Worm (Caenorhabditis elegans): ENCODE measurements around the gene ZC13.1.

ZC13.1 gene

DNA sequence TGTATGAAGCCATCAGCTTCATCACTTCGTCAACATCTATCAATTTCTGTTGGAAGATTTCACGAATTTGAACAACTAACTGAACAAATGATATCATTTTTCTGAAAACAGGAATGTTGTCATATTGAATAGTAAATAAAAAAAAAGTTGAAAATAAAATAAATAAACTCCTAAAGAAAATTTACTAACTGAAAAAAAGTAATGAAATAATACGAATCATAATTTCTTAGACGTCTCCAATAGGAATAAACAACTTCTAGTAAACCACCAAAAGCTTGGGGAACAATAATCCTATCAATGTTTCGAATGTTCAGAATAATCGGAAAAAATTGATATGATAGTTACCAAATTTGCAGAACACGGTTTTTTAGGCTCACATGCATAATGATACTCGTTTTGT lies 13.6 kb upstream of the ZC13.1 start, which contains the start of gene cdo-1:
Gene cdo-1, minus strand, starts transcription at position 101 of the 400 bp plus-strand sequence.
- no peak for TF ChIP-seq lin-15B (tag; optimal IDR thresholded peaks at IDR 0.05)
- no peak for TF ChIP-seq unc-39 (tag; optimal IDR thresholded peaks at IDR 0.05)
- no peak for TF ChIP-seq snpc-4 (tag; optimal IDR thresholded peaks at IDR 0.05)
- no peak for TF ChIP-seq lin-39 (tag; optimal IDR thresholded peaks at IDR 0.05)
- no peak for TF ChIP-seq ceh-82 (tag; optimal IDR thresholded peaks at IDR 0.05)
- no peak for TF ChIP-seq mdl-1 (tag; optimal IDR thresholded peaks at IDR 0.05)
- TF ChIP-seq R02D3.7 (tag; optimal IDR thresholded peaks at IDR 0.05) = no peak
- no peak for TF ChIP-seq elt-1 (tag; optimal IDR thresholded peaks at IDR 0.05)
- no peak for TF ChIP-seq pha-4 (tag; optimal IDR thresholded peaks at IDR 0.05)

DNA sequence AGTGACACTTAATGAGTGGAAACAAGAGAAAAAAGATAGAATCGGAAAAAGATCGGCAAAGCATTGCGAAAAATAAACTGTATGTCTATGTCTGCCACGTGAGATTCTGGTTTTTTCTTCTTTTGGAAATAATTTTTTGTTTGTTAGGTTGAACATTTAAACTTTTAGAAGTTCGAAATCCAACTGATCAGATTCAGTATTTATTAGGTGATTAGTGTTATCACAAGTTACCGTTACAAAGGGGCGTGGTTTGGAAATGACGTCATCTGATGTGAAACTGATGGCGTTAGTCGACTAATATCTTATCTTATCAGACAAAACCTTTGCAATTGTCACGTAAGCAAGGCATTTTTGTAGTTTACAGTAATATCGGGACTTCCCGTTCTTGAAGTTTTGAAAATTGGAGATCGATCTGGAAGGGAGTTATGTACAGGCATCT lies 12.7 kb upstream of the ZC13.1 start:
- TF ChIP-seq unc-62 (GFP tag; optimal IDR thresholded peaks at IDR 0.05) (no peak), ceh-16 (tag; optimal IDR thresholded peaks at IDR 0.05) (no peak), daf-12 (tag; optimal IDR thresholded peaks at IDR 0.05) (no peak), ztf-4 (tag; optimal IDR thresholded peaks at IDR 0.05) (peak; percentile 59), eor-1 (tag; optimal IDR thresholded peaks at IDR 0.05) (no peak), jun-1 (tag; optimal IDR thresholded peaks at IDR 0.05) (peak; percentile 71), fkh-2 (tag; optimal IDR thresholded peaks at IDR 0.05) (no peak), ztf-11 (tag; optimal IDR thresholded peaks at IDR 0.05) (no peak), ceh-9 (tag; optimal IDR thresholded peaks at IDR 0.05) (no peak), snpc-4 (tag; optimal IDR thresholded peaks at IDR 0.05) (no peak), nhr-76 (tag; optimal IDR thresholded peaks at IDR 0.05) (no peak), nhr-77 (tag; optimal IDR thresholded peaks at IDR 0.05) (no peak), nhr-12 (tag; optimal IDR thresholded peaks at IDR 0.05) (no peak), egl-27 (tag; optimal IDR thresholded peaks at IDR 0.05) (no peak), elt-2 (tag; optimal IDR thresholded peaks at IDR 0.05) (no peak), nhr-11 (tag; optimal IDR thresholded peaks at IDR 0.05) (no peak), mdl-1 (tag; optimal IDR thresholded peaks at IDR 0.05) (peak; percentile 69), ZK546.5 (tag; optimal IDR thresholded peaks at IDR 0.05) (no peak), sea-2 (GFP tag; optimal IDR thresholded peaks at IDR 0.05) (no peak), nhr-25 (tag; optimal IDR thresholded peaks at IDR 0.05) (peak; percentile 90), aly-2 (tag; optimal IDR thresholded peaks at IDR 0.05) (no peak), ceh-28 (tag; optimal IDR thresholded peaks at IDR 0.05) (peak; percentile 10), nhr-23 (tag; optimal IDR thresholded peaks at IDR 0.05) (peak; percentile 92), nhr-43 (tag; optimal IDR thresholded peaks at IDR 0.05; ENCODE audit: poor library complexity, severe bottlenecking) (peak; percentile 91), lin-39 (tag; optimal IDR thresholded peaks at IDR 0.05) (no peak), nfya-1 (tag; optimal IDR thresholded peaks at IDR 0.05; ENCODE audit: insufficient read depth) (peak; percentile 29), tbx-2 (tag; optimal IDR thresholded peaks at IDR 0.05) (peak; percentile 45), pha-4 (tag; optimal IDR thresholded peaks at IDR 0.05) (no peak), ama-1 (optimal IDR thresholded peaks at IDR 0.05) (peak; percentile 24), hmg-11 (tag; optimal IDR thresholded peaks at IDR 0.05) (no peak), pqm-1 (tag; optimal IDR thresholded peaks at IDR 0.05) (no peak), ceh-82 (tag; optimal IDR thresholded peaks at IDR 0.05) (no peak), elt-3 (tag; optimal IDR thresholded peaks at IDR 0.05) (peak; percentile 48 to 94 (median 70)), lsy-12 (tag; optimal IDR thresholded peaks at IDR 0.05) (peak; percentile 39), zag-1 (tag; optimal IDR thresholded peaks at IDR 0.05) (no peak)

DNA sequence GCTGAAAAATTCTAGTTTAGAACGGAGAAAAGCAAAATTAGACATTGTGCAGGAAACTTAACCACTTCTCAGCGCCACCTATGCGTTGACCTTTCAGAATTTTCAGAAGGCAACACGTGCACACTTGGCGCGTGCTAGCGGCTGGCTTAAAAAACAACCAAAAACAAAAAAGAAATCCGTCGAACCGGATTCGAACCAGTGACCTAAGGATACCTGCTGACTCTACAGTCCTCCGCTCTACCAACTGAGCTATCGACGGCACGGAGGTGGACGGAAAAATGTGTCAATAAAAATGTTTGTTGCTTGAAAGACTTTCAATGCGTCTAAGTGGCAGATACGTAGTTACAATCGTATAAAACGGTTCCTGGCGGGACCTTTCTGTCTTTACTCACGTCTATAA lies 11.8 kb upstream of the ZC13.1 start:
- TF ChIP-seq R02D3.7 (tag; optimal IDR thresholded peaks at IDR 0.05) (no peak), fkh-10 (GFP tag; optimal IDR thresholded peaks at IDR 0.05) (no peak), ceh-9 (tag; optimal IDR thresholded peaks at IDR 0.05) (no peak), nhr-237 (tag; optimal IDR thresholded peaks at IDR 0.05) (no peak), lin-15B (tag; optimal IDR thresholded peaks at IDR 0.05) (no peak), sea-2 (GFP tag; optimal IDR thresholded peaks at IDR 0.05) (no peak), tbx-2 (tag; optimal IDR thresholded peaks at IDR 0.05) (no peak), egl-27 (tag; optimal IDR thresholded peaks at IDR 0.05) (no peak)
